Fruit fly (Drosophila melanogaster) whole organism, embryonic: ENCODE results near the gene Muc4B.

Source experiments
- Atf3 ChIP-seq: fragments of 200-800 bp; sonication (Bioruptor generic); optimal IDR thresholded peaks from 3 replicates; lab custom pipeline; 2016; ENCODE audit warnings: missing biosample characterization, missing genetic modification characterization
- CG10979 ChIP-seq: fragments of 200-800 bp; sonication (Bioruptor generic); optimal IDR thresholded peaks from 2 replicates; lab custom pipeline; 2018; ENCODE audit warnings: missing biosample characterization, mild to moderate bottlenecking, missing genetic modification characterization, moderate library complexity
- CG11504 ChIP-seq: fragments of 200-800 bp; sonication (Bioruptor generic); optimal IDR thresholded peaks from 3 replicates; lab custom pipeline; 2019; ENCODE audit warnings: missing biosample characterization, mild to moderate bottlenecking, missing genetic modification characterization, moderate library complexity
- CG11696 ChIP-seq: fragments of 200-800 bp; sonication (Bioruptor generic); IDR thresholded peaks from 2 replicates; pipeline ENCODE4 v1.3.6; 2022; ENCODE audit warnings: missing biosample characterization, missing genetic modification characterization
- CG1233 ChIP-seq: fragments of 200-800 bp; sonication (Bioruptor generic); optimal IDR thresholded peaks from 4 replicates; lab custom pipeline; 2018; ENCODE audit warnings: missing biosample characterization, mild to moderate bottlenecking, missing genetic modification characterization
- CG13123 ChIP-seq: fragments of 200-800 bp; sonication (Bioruptor generic); optimal IDR thresholded peaks from 2 replicates; lab custom pipeline; 2016; ENCODE audit warnings: missing biosample characterization, missing genetic modification characterization
- CG16813 ChIP-seq: fragments of 200-800 bp; sonication (Bioruptor generic); IDR thresholded peaks from 3 replicates; pipeline ENCODE4 v1.3.6; 2022; ENCODE audit warnings: missing biosample characterization, missing genetic modification characterization; ENCODE audit not compliant: partially characterized antibody
- CG2120 ChIP-seq: fragments of 200-800 bp; sonication (Bioruptor generic); optimal IDR thresholded peaks from 3 replicates; lab custom pipeline; 2016; ENCODE audit warnings: missing biosample characterization, missing genetic modification characterization
- CG4730 ChIP-seq: fragments of 200-800 bp; sonication (Bioruptor generic); IDR thresholded peaks from 2 replicates; pipeline ENCODE4 v1.3.6; 2022; ENCODE audit warnings: missing biosample characterization, missing genetic modification characterization
- CG5245 ChIP-seq: fragments of 200-800 bp; sonication (Bioruptor generic); optimal IDR thresholded peaks from 3 replicates; lab custom pipeline; 2016; ENCODE audit warnings: missing biosample characterization, missing genetic modification characterization
- CG6689 ChIP-seq: fragments of 200-800 bp; sonication (Bioruptor generic); IDR thresholded peaks from 2 replicates; pipeline ENCODE4 v1.3.6; 2022; ENCODE audit warnings: missing biosample characterization, missing genetic modification characterization
- CG6765 ChIP-seq: fragments of 200-800 bp; sonication (Bioruptor generic); optimal IDR thresholded peaks from 3 replicates; lab custom pipeline; 2017; ENCODE audit warnings: missing biosample characterization, mild to moderate bottlenecking, missing genetic modification characterization
- CG6854 ChIP-seq: fragments of 200-800 bp; sonication (Bioruptor generic); optimal IDR thresholded peaks from 3 replicates; lab custom pipeline; 2017; ENCODE audit warnings: missing biosample characterization, mild to moderate bottlenecking, missing genetic modification characterization
- CG7357 ChIP-seq: fragments of 200-800 bp; sonication (Bioruptor generic); IDR thresholded peaks from 3 replicates; pipeline ENCODE4 v1.3.6; 2022; ENCODE audit warnings: missing biosample characterization, missing genetic modification characterization
- CG7556 ChIP-seq: fragments of 200-800 bp; sonication (Bioruptor generic); optimal IDR thresholded peaks from 2 replicates; lab custom pipeline; 2017; ENCODE audit warnings: missing biosample characterization, mild to moderate bottlenecking, missing genetic modification characterization
- CG7745 ChIP-seq: fragments of 200-800 bp; sonication (Bioruptor generic); optimal IDR thresholded peaks from 2 replicates; lab custom pipeline; 2018; ENCODE audit warnings: missing biosample characterization, mild to moderate bottlenecking, missing genetic modification characterization, moderate library complexity
- CG8388 ChIP-seq: fragments of 200-800 bp; sonication (Bioruptor generic); optimal IDR thresholded peaks from 2 replicates; lab custom pipeline; 2019; ENCODE audit warnings: missing biosample characterization, mild to moderate bottlenecking, missing genetic modification characterization, moderate library complexity
- CG8765 ChIP-seq: fragments of 200-800 bp; sonication (Bioruptor generic); IDR thresholded peaks from 2 replicates; pipeline ENCODE4 v1.3.6; 2022; ENCODE audit warnings: missing biosample characterization, missing genetic modification characterization
- CG9437 ChIP-seq: fragments of 200-800 bp; sonication (Bioruptor generic); optimal IDR thresholded peaks from 2 replicates; lab custom pipeline; 2018; ENCODE audit warnings: missing biosample characterization, mild to moderate bottlenecking, missing genetic modification characterization
- CG9727 ChIP-seq: fragments of 200-800 bp; sonication (Bioruptor generic); optimal IDR thresholded peaks from 3 replicates; lab custom pipeline; 2017; ENCODE audit warnings: missing biosample characterization, mild to moderate bottlenecking, missing genetic modification characterization
- CHES-1-like ChIP-seq: fragments of 200-800 bp; sonication (Bioruptor generic); optimal IDR thresholded peaks from 2 replicates; lab custom pipeline; 2016; ENCODE audit warnings: missing biosample characterization, missing genetic modification characterization
- CrebB ChIP-seq: fragments of 200-800 bp; sonication (Bioruptor generic); optimal IDR thresholded peaks from 3 replicates; lab custom pipeline; 2018; ENCODE audit warnings: missing biosample characterization, mild to moderate bottlenecking, missing genetic modification characterization
- Dek ChIP-seq: fragments of 200-800 bp; sonication (Bioruptor generic); optimal IDR thresholded peaks from 3 replicates; lab custom pipeline; 2019; ENCODE audit warnings: missing biosample characterization, mild to moderate bottlenecking, missing genetic modification characterization, moderate library complexity
- Hand ChIP-seq: fragments of 200-800 bp; sonication (Bioruptor generic); optimal IDR thresholded peaks from 2 replicates; lab custom pipeline; 2017; ENCODE audit warnings: mild to moderate bottlenecking, missing biosample characterization, missing genetic modification reagents, missing genetic modification characterization
- NC2α ChIP-seq: fragments of 200-800 bp; sonication (Bioruptor generic); optimal IDR thresholded peaks from 2 replicates; lab custom pipeline; 2016; ENCODE audit warnings: missing biosample characterization, missing genetic modification characterization
- NC2β ChIP-seq: fragments of 200-800 bp; sonication (Bioruptor generic); optimal IDR thresholded peaks from 2 replicates; lab custom pipeline; 2016; ENCODE audit warnings: missing biosample characterization, missing genetic modification characterization
- Nf-YA ChIP-seq: fragments of 200-800 bp; sonication (Bioruptor generic); IDR thresholded peaks from 2 replicates; pipeline ENCODE4 v1.3.6; 2022; ENCODE audit warnings: missing biosample characterization, missing genetic modification characterization
- Optix ChIP-seq: fragments of 200-800 bp; sonication (Bioruptor generic); IDR thresholded peaks from 3 replicates; pipeline ENCODE4 v1.3.6; 2022; ENCODE audit warnings: missing biosample characterization, missing genetic modification characterization
- Sin3A ChIP-seq: fragments of >200 bp; optimal IDR thresholded peaks from 2 replicates; lab custom pipeline; 2018
- Sox102F ChIP-seq: fragments of 200-800 bp; sonication (Bioruptor generic); optimal IDR thresholded peaks from 2 replicates; lab custom pipeline; 2018; ENCODE audit warnings: missing biosample characterization, mild to moderate bottlenecking, missing genetic modification characterization, moderate library complexity
- Xrp1 ChIP-seq: fragments of 200-800 bp; sonication (Bioruptor generic); IDR thresholded peaks from 2 replicates; pipeline ENCODE4 v1.3.6; 2022; ENCODE audit warnings: missing biosample characterization, missing genetic modification characterization
- ab ChIP-seq: fragments of 200-800 bp; sonication (Bioruptor generic); optimal IDR thresholded peaks from 2 replicates; lab custom pipeline; 2016; ENCODE audit warnings: missing biosample characterization, missing genetic modification characterization
- ara ChIP-seq: fragments of 200-800 bp; sonication (Bioruptor generic); IDR thresholded peaks from 2 replicates; pipeline ENCODE4 v1.3.6; 2022; ENCODE audit warnings: missing biosample characterization, missing genetic modification characterization
- bab2 ChIP-seq: fragments of 200-800 bp; sonication (Bioruptor generic); optimal IDR thresholded peaks from 2 replicates; lab custom pipeline; 2016; ENCODE audit warnings: missing biosample characterization, missing genetic modification characterization
- bigmax ChIP-seq: fragments of 200-800 bp; sonication (Bioruptor generic); optimal IDR thresholded peaks from 2 replicates; lab custom pipeline; 2018; ENCODE audit warnings: missing biosample characterization, mild to moderate bottlenecking, missing genetic modification characterization
- caup ChIP-seq: fragments of 200-800 bp; sonication (Bioruptor generic); optimal IDR thresholded peaks from 3 replicates; lab custom pipeline; 2017; ENCODE audit warnings: missing biosample characterization, mild to moderate bottlenecking, missing genetic modification characterization, moderate library complexity; ENCODE audit not compliant: severe bottlenecking
- croc ChIP-seq: fragments of 200-800 bp; sonication (Bioruptor generic); conservative IDR thresholded peaks from 3 replicates; pipeline ENCODE4 v1.3.6; 2022; ENCODE audit warnings: missing biosample characterization, missing genetic modification characterization
- dpn ChIP-seq, 2 experiments: fragments of 200-800 bp; sonication (Bioruptor generic); optimal IDR thresholded peaks; 3 replicates each; lab custom pipeline; 2016; ENCODE audit warnings: missing biosample characterization in 2 of 2, missing genetic modification characterization in 2 of 2
- gcm ChIP-seq: fragments of 200-800 bp; sonication (Bioruptor generic); optimal IDR thresholded peaks from 2 replicates; lab custom pipeline; 2019; ENCODE audit warnings: missing biosample characterization, mild to moderate bottlenecking, missing genetic modification characterization, moderate library complexity
- h ChIP-seq: fragments of >200 bp; optimal IDR thresholded peaks from 2 replicates; lab custom pipeline; 2017
- hb ChIP-seq: fragments of 200-800 bp; sonication (Bioruptor generic); IDR thresholded peaks from 3 replicates; pipeline ENCODE4 v1.3.6; 2022; ENCODE audit warnings: missing biosample characterization, missing genetic modification characterization; ENCODE audit not compliant: partially characterized antibody
- hbn ChIP-seq: fragments of 200-800 bp; sonication (Bioruptor generic); IDR thresholded peaks from 2 replicates; pipeline ENCODE4 v1.3.6; 2022; ENCODE audit warnings: missing biosample characterization, missing genetic modification characterization; ENCODE audit not compliant: partially characterized antibody
- hth ChIP-seq: fragments of >200 bp; optimal IDR thresholded peaks from 2 replicates; lab custom pipeline; 2017; ENCODE audit warnings: inconsistent platforms
- ind ChIP-seq: fragments of 200-800 bp; sonication (Bioruptor generic); optimal IDR thresholded peaks from 3 replicates; lab custom pipeline; 2016; ENCODE audit warnings: missing biosample characterization, missing genetic modification characterization
- klu ChIP-seq: fragments of 200-800 bp; sonication (Bioruptor generic); IDR thresholded peaks from 2 replicates; pipeline ENCODE4 v1.3.6; 2022; ENCODE audit warnings: missing biosample characterization, missing genetic modification characterization
- lmd ChIP-seq: fragments of 200-800 bp; sonication (Bioruptor generic); IDR thresholded peaks from 2 replicates; pipeline ENCODE4 v1.3.6; 2022; ENCODE audit warnings: missing biosample characterization, missing genetic modification characterization
- sima ChIP-seq: fragments of 200-800 bp; sonication (Bioruptor generic); optimal IDR thresholded peaks from 2 replicates; lab custom pipeline; 2016; ENCODE audit warnings: missing biosample characterization, missing genetic modification characterization
- slp2 ChIP-seq: fragments of 200-800 bp; sonication (Bioruptor generic); optimal IDR thresholded peaks from 2 replicates; lab custom pipeline; 2016; ENCODE audit warnings: missing biosample characterization, missing genetic modification characterization
- sug ChIP-seq: fragments of 200-800 bp; optimal IDR thresholded peaks from 2 replicates; lab custom pipeline; 2019; ENCODE audit warnings: missing biosample characterization, mild to moderate bottlenecking, missing genetic modification characterization, moderate library complexity
- tna ChIP-seq: fragments of 200-800 bp; sonication (Bioruptor generic); IDR thresholded peaks from 2 replicates; pipeline ENCODE4 v1.3.6; 2022; ENCODE audit warnings: missing biosample characterization, missing genetic modification characterization; ENCODE audit not compliant: partially characterized antibody
- twi ChIP-seq: fragments of 200-800 bp; optimal IDR thresholded peaks from 2 replicates; lab custom pipeline; 2019; ENCODE audit warnings: missing biosample characterization, mild to moderate bottlenecking, missing genetic modification characterization, moderate library complexity
- vfl ChIP-seq: fragments of 200-800 bp; sonication (Bioruptor generic); optimal IDR thresholded peaks from 2 replicates; lab custom pipeline; 2016; ENCODE audit warnings: missing biosample characterization, missing genetic modification characterization

Gene Muc4B

DNA sequence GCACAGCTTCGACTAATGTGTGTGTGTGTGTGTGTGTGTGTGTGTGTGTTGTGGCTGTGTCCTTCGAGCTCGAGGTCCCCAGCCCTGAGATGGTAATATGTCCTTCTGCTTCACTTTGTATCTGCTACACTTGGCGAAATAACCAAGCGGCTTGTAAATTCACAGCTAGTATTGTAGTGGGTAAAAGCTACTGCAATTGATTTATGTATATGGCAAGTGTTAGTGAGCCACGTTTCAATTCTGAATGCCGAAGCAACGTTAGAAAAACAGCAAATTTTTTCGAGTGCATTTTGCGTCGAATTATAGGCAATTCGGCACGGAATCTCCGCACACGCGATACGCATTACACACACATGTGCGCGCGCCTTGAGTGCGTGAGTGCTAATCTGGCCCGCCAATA is 16.7 kb upstream of the Muc4B start (continued):
- TF ChIP-seq NC2α (GFP tag; lab: Kevin White, UChicago) (no peak), sima (GFP tag; lab: Kevin White, UChicago) (no peak), CG10979 (tag; lab: Kevin White, UChicago) (peak; percentile 46), bigmax (no peak), caup (GFP tag; lab: Kevin White, UChicago) (peak; percentile 63), CG5245 (GFP tag; lab: Kevin White, UChicago) (peak; percentile 12), Hand (GFP tag; lab: Kevin White, UChicago) (peak; percentile 32), NC2β (GFP tag; lab: Kevin White, UChicago) (no peak), slp2 (GFP tag; lab: Kevin White, UChicago) (no peak), gcm (GFP tag; lab: Kevin White, UChicago) (no peak), Sin3A (lab: Kevin White, UChicago) (no peak), CG6689 (GFP tag; lab: Robert Waterston, UW) (peak; percentile 62; the same call in 1 of the 2 replicates), CG9437 (GFP tag; lab: Kevin White, UChicago) (no peak), CG6765 (GFP tag; lab: Kevin White, UChicago) (no peak), CG9727 (peak; percentile 26), ab (no peak), CG7556 (GFP tag; lab: Kevin White, UChicago) (peak; percentile 60), CG1233 (GFP tag; lab: Kevin White, UChicago) (peak; percentile 22), tna (GFP tag; lab: Robert Waterston, UW) (no peak), CG7745 (tag; lab: Kevin White, UChicago) (no peak), Xrp1 (peak; percentile 58), CG2120 (GFP tag; lab: Kevin White, UChicago) (peak; percentile 73), Sox102F (peak; percentile 41), bab2 (GFP tag; lab: Kevin White, UChicago) (no peak), CG8388 (GFP tag; lab: Kevin White, UChicago) (no peak), klu (GFP tag; lab: Robert Waterston, UW) (0 out of 2 replicates have a peak, but pooled peaks have one; percentile 41), CrebB (tag; lab: Kevin White, UChicago) (no peak), twi (tag; lab: Kevin White, UChicago) (no peak), vfl (GFP tag; lab: Kevin White, UChicago) (no peak), CG11696 (GFP tag; lab: Robert Waterston, UW) (no peak), Dek (tag; lab: Kevin White, UChicago) (peak; percentile 23), hth (no peak), CHES-1-like (GFP tag; lab: Kevin White, UChicago) (peak; percentile 31), sug (no peak), CG11504 (peak; percentile 66), CG4730 (GFP tag; lab: Robert Waterston, UW) (0 out of 2 replicates have a peak, but pooled peaks have one; percentile 14), Nf-YA (GFP tag; lab: Robert Waterston, UW) (no peak), CG7357 (GFP tag; lab: Robert Waterston, UW) (no peak), h (no peak), Optix (GFP tag; lab: Robert Waterston, UW) (peak; percentile 22; the same call in 1 of the 3 replicates), CG6854 (GFP tag; lab: Kevin White, UChicago) (peak; percentile 35), Atf3 (no peak), ind (GFP tag; lab: Kevin White, UChicago) (peak; percentile 55), CG16813 (GFP tag; lab: Robert Waterston, UW) (no peak), CG8765 (GFP tag; lab: Robert Waterston, UW) (no peak), dpn (GFP tag; optimal IDR thresholded peaks at IDR 0.05; lab: Kevin White, UChicago) (peak; percentile 35 to 51), croc (GFP tag; lab: Robert Waterston, UW) (no peak), ara (peak; percentile 45; the same call in 1 of the 2 replicates), hbn (no peak), hb (no peak), lmd (GFP tag; lab: Robert Waterston, UW) (peak; percentile 52), CG13123 (GFP tag; lab: Kevin White, UChicago) (no peak)
